Fruit fly (Drosophila melanogaster) whole organism, pupa: ENCODE measurements around the gene Ist1.

Experiments used
- CG10348 ChIP-seq: fragments of 200-800 bp; sonication (Bioruptor generic); IDR thresholded peaks from 2 replicates; pipeline ENCODE4 v1.3.6; 2022; ENCODE audit warnings: missing biosample characterization, missing genetic modification characterization
- CG13204 ChIP-seq: fragments of 200-800 bp; sonication (Bioruptor generic); optimal IDR thresholded peaks from 2 replicates; lab custom pipeline; 2018; ENCODE audit warnings: missing biosample characterization, mild to moderate bottlenecking, missing genetic modification characterization, moderate library complexity
- CG4496 ChIP-seq: fragments of 200-800 bp; sonication (Bioruptor generic); IDR thresholded peaks from 3 replicates; pipeline ENCODE4 v1.3.6; 2022; ENCODE audit warnings: missing biosample characterization, missing genetic modification characterization
- CG8301 ChIP-seq: fragments of 200-800 bp; sonication (Bioruptor generic); optimal IDR thresholded peaks from 2 replicates; lab custom pipeline; 2018; ENCODE audit warnings: missing biosample characterization, mild to moderate bottlenecking, missing genetic modification characterization
- D1 ChIP-seq: fragments of 200-800 bp; sonication (Bioruptor generic); optimal IDR thresholded peaks from 2 replicates; lab custom pipeline; 2018; ENCODE audit warnings: missing biosample characterization, mild to moderate bottlenecking, missing genetic modification characterization, moderate library complexity
- Ets98B ChIP-seq: fragments of 200-800 bp; sonication (Bioruptor generic); IDR thresholded peaks from 2 replicates; pipeline ENCODE4 v1.3.6; 2022; ENCODE audit warnings: missing biosample characterization, missing genetic modification characterization
- Snoo ChIP-seq: fragments of 200-800 bp; sonication (Bioruptor generic); optimal IDR thresholded peaks from 3 replicates; lab custom pipeline; 2017; ENCODE audit warnings: missing biosample characterization, mild to moderate bottlenecking, missing genetic modification characterization, inconsistent platforms
- rn ChIP-seq: fragments of 200-800 bp; sonication (Bioruptor generic); IDR thresholded peaks from 2 replicates; pipeline ENCODE4 v1.3.6; 2022; ENCODE audit warnings: missing biosample characterization, missing genetic modification characterization

DNA sequence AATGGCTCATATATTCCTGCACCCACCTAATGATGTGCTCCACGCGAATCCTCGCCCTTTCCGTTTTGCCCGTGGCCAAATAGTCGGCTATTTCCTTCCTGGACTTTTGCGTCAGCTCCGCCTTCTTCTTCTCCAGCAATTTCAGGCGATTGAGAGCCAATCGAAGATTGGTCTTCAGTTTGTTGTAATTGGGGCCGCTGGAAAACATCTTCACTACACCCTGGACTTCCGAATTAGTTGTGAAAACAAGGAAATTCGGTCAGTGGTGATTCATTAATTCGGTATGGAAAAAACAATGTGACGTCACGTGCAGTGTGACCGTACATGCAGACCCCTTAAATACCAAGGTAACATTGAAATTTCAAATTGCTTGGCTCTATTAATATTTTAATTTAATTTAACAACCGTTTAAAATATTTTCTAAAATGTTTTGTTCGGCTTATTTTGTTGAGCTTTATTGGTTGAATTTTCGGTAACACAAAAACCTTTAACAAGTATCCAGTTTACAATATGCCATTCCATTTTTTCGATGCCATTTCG is at the start of gene Ist1:
- TF ChIP-seq CG8301 (tag; lab: Kevin White, UChicago): no peak
- no peak for TF ChIP-seq CG13204 (GFP tag; lab: Kevin White, UChicago)
- no peak for TF ChIP-seq Ets98B (GFP tag; lab: Robert Waterston, UW)
- TF ChIP-seq Snoo (tag; lab: Kevin White, UChicago): no peak
- TF ChIP-seq CG4496: no peak
- no peak for TF ChIP-seq D1 (tag; lab: Kevin White, UChicago)
- TF ChIP-seq rn (GFP tag; lab: Robert Waterston, UW): no peak
- no peak for TF ChIP-seq CG10348 (GFP tag; lab: Robert Waterston, UW)
